Worm (Caenorhabditis elegans): ENCODE results near the gene fbxc-21.

DNA sequence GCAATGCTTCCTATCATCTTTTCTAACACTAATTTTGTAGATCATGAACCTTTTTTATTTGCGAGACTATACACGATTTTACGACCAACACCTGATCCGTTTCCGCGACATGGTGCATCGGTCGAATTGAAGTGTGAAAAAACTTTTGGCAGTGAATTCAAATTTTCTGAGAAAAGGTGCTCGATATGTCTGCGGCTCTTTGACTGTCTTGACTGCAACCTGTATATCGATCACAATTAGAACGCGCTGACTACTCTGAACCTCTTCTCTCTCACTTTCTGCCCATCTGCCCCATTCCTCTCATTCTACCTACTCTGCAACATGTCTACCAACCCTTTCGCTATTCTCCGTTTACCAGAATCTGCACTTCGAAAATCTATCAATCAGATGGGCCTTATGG lies 10.5 kb downstream of the fbxc-21 start, which contains the start of gene fbxb-26:
- TF ChIP-seq flt-1 (GFP tag; IDR thresholded peaks at IDR 0.05) = no peak
- TF ChIP-seq ztf-29 (GFP tag; IDR thresholded peaks at IDR 0.05) = no peak
- no peak for TF ChIP-seq tab-1 (GFP tag; IDR thresholded peaks at IDR 0.05)
- no peak for TF ChIP-seq ztf-23 (GFP tag; IDR thresholded peaks at IDR 0.05)
- TF ChIP-seq ref-1 (GFP tag; conservative IDR thresholded peaks at IDR 0.05) = no peak
- no peak for TF ChIP-seq cog-1 (tag; optimal IDR thresholded peaks at IDR 0.05)
- no peak for TF ChIP-seq klf-2 (GFP tag; conservative IDR thresholded peaks at IDR 0.05)

Measured in whole organism, midembryonic.